Worm (Caenorhabditis elegans) whole organism, young adult: ENCODE data around the gene F49E12.7.

Experiments used
- B0019.2 ChIP-seq: fragments of 200-800 bp; sonication (Bioruptor generic); conservative IDR thresholded peaks from 2 replicates; pipeline ENCODE4 v1.3.6; 2022; ENCODE audit warnings: missing genetic modification reagents, missing genetic modification characterization, missing compliant biosample characterization
- F33H1.4 ChIP-seq: fragments of 200-800 bp; sonication (Bioruptor generic); IDR thresholded peaks from 2 replicates; pipeline ENCODE4 v1.3.6; 2022; ENCODE audit warnings: missing genetic modification reagents, missing genetic modification characterization, missing compliant biosample characterization
- F37B4.10 ChIP-seq: fragments of 200-800 bp; sonication (Bioruptor generic); IDR thresholded peaks from 2 replicates; pipeline ENCODE4 v1.3.6; 2022; ENCODE audit warnings: missing genetic modification characterization, missing compliant biosample characterization
- F52B5.7 ChIP-seq: sonication (generic microtip); optimal IDR thresholded peaks from 2 replicates; lab custom pipeline; 2016; ENCODE audit warnings: mild to moderate bottlenecking, missing genetic modification characterization, missing compliant biosample characterization
- K12H6.12 ChIP-seq: fragments of 200-800 bp; sonication (Bioruptor generic); optimal IDR thresholded peaks from 2 replicates; lab custom pipeline; 2018; ENCODE audit warnings: mild to moderate bottlenecking, missing genetic modification characterization, missing compliant biosample characterization
- Y67H2A.10 ChIP-seq: fragments of 200-800 bp; sonication (Bioruptor generic); conservative IDR thresholded peaks from 2 replicates; pipeline ENCODE4 v1.3.6; 2022; ENCODE audit warnings: missing genetic modification reagents, missing genetic modification characterization, missing compliant biosample characterization
- Y79H2A.3 ChIP-seq: fragments of 200-800 bp; sonication (Bioruptor generic); conservative IDR thresholded peaks from 2 replicates; pipeline ENCODE4 v1.3.6; 2022; ENCODE audit warnings: missing genetic modification reagents, missing genetic modification characterization, missing compliant biosample characterization
- ZK185.1 ChIP-seq: sonication (generic microtip); optimal IDR thresholded peaks from 2 replicates; lab custom pipeline; 2016; ENCODE audit warnings: mild to moderate bottlenecking, missing genetic modification characterization, missing compliant biosample characterization; ENCODE audit not compliant: poor library complexity, severe bottlenecking
- ama-1 ChIP-seq, 3 experiments: fragments of 150-350 bp in 1 of 3; sonication (generic microtip) in 2 of 3; optimal IDR thresholded peaks; 2 replicates each; lab custom pipeline; 2014 to 2018; ENCODE audit warnings: missing biosample characterization in 2 of 3, missing genetic modification characterization in 2 of 3, missing genetic modification reagents in 2 of 3
- atf-7 ChIP-seq: sonication (generic microtip); optimal IDR thresholded peaks from 2 replicates; lab custom pipeline; 2017; ENCODE audit warnings: mild to moderate bottlenecking, missing genetic modification characterization, missing compliant biosample characterization
- attf-3 ChIP-seq: fragments of 200-800 bp; sonication (Bioruptor generic); conservative IDR thresholded peaks from 2 replicates; pipeline ENCODE4 v1.3.6; 2022; ENCODE audit warnings: missing genetic modification reagents, missing genetic modification characterization, missing compliant biosample characterization
- attf-6 ChIP-seq: fragments of 200-800 bp; sonication (Bioruptor generic); IDR thresholded peaks from 2 replicates; pipeline ENCODE4 v1.3.6; 2022; ENCODE audit warnings: missing genetic modification reagents, missing genetic modification characterization, missing compliant biosample characterization
- bed-2 ChIP-seq: fragments of 200-800 bp; sonication (Bioruptor generic); IDR thresholded peaks from 2 replicates; pipeline ENCODE4 v1.3.6; 2022; ENCODE audit warnings: missing genetic modification reagents, missing genetic modification characterization, missing compliant biosample characterization
- die-1 ChIP-seq: sonication (generic microtip); optimal IDR thresholded peaks from 2 replicates; lab custom pipeline; 2016; ENCODE audit warnings: missing genotype, mild to moderate bottlenecking, missing genetic modification characterization, missing compliant biosample characterization
- hmg-1.2 ChIP-seq: fragments of 200-800 bp; sonication (Bioruptor generic); IDR thresholded peaks from 2 replicates; pipeline ENCODE4 v1.3.6; 2022; ENCODE audit warnings: missing genetic modification reagents, missing genetic modification characterization, missing compliant biosample characterization
- lag-1 ChIP-seq: fragments of 200-800 bp; sonication (Bioruptor generic); IDR thresholded peaks from 2 replicates; pipeline ENCODE4 v1.3.6; 2022; ENCODE audit warnings: missing genetic modification reagents, missing genetic modification characterization, missing compliant biosample characterization
- lin-40 ChIP-seq: sonication (generic microtip); optimal IDR thresholded peaks from 2 replicates; lab custom pipeline; 2016; ENCODE audit warnings: missing genetic modification characterization, mild to moderate bottlenecking, missing compliant biosample characterization, missing genotype, missing genetic modification reagents
- madf-3 ChIP-seq: fragments of 200-800 bp; sonication (Bioruptor generic); IDR thresholded peaks from 2 replicates; pipeline ENCODE4 v1.3.6; 2022; ENCODE audit warnings: missing genetic modification reagents, missing genetic modification characterization, missing compliant biosample characterization
- madf-6 ChIP-seq: fragments of 200-800 bp; sonication (Bioruptor generic); IDR thresholded peaks from 2 replicates; pipeline ENCODE4 v1.3.6; 2022; ENCODE audit warnings: missing genetic modification reagents, missing genetic modification characterization, missing compliant biosample characterization
- madf-8 ChIP-seq: fragments of 200-800 bp; sonication (Bioruptor generic); conservative IDR thresholded peaks from 2 replicates; pipeline ENCODE4 v1.3.6; 2022; ENCODE audit warnings: missing genetic modification reagents, missing genetic modification characterization, missing compliant biosample characterization
- mcd-1 ChIP-seq: fragments of 200-800 bp; sonication (Bioruptor generic); IDR thresholded peaks from 2 replicates; pipeline ENCODE4 v1.3.6; 2022; ENCODE audit warnings: missing genetic modification reagents, missing genetic modification characterization, missing compliant biosample characterization
- nhr-27 ChIP-seq: fragments of 200-800 bp; sonication (Bioruptor generic); optimal IDR thresholded peaks from 2 replicates; lab custom pipeline; 2018; ENCODE audit warnings: mild to moderate bottlenecking, missing genetic modification characterization, moderate library complexity, missing compliant biosample characterization
- nhr-90 ChIP-seq: sonication (generic microtip); optimal IDR thresholded peaks from 2 replicates; lab custom pipeline; 2016; ENCODE audit warnings: missing genotype, mild to moderate bottlenecking, missing genetic modification characterization, missing compliant biosample characterization
- pbrm-1 ChIP-seq: fragments of 200-800 bp; sonication (Bioruptor generic); IDR thresholded peaks from 2 replicates; pipeline ENCODE4 v1.3.6; 2022; ENCODE audit warnings: missing genetic modification reagents, missing genetic modification characterization, missing compliant biosample characterization
- repo-1 ChIP-seq: sonication (generic microtip); optimal IDR thresholded peaks from 2 replicates; lab custom pipeline; 2017; ENCODE audit warnings: mild to moderate bottlenecking, missing genetic modification characterization, missing compliant biosample characterization
- snpc-1.1 ChIP-seq: sonication (generic microtip); optimal IDR thresholded peaks from 2 replicates; lab custom pipeline; 2017; ENCODE audit warnings: missing genetic modification characterization, mild to moderate bottlenecking, missing compliant biosample characterization, antibody characterized with exemption, moderate library complexity, missing genotype, missing genetic modification reagents; ENCODE audit not compliant: insufficient read depth
- snpc-4 ChIP-seq, 5 experiments: fragments of 150-350 bp in 1 of 5; sonication (generic microtip) in 4 of 5; optimal IDR thresholded peaks; 2 replicates each; lab custom pipeline; 2014 to 2018; ENCODE audit warnings: missing genetic modification characterization in 5 of 5, missing biosample characterization in 3 of 5, antibody characterized with exemption in 2 of 5, mild to moderate bottlenecking in 2 of 5, missing compliant biosample characterization in 2 of 5, missing genotype in 2 of 5, moderate library complexity in 2 of 5, missing genetic modification reagents in 1 of 5
- tbx-9 ChIP-seq: sonication (generic microtip); optimal IDR thresholded peaks from 2 replicates; lab custom pipeline; 2016; ENCODE audit warnings: borderline replicate concordance, missing genetic modification characterization, inconsistent platforms, missing compliant biosample characterization
- ztf-25 ChIP-seq: fragments of 200-800 bp; sonication (Bioruptor generic); IDR thresholded peaks from 2 replicates; pipeline ENCODE4 v1.3.6; 2022; ENCODE audit warnings: missing genetic modification reagents, missing genetic modification characterization, missing compliant biosample characterization
- ztf-26 ChIP-seq: sonication (generic microtip); optimal IDR thresholded peaks from 2 replicates; lab custom pipeline; 2017; ENCODE audit warnings: missing genetic modification characterization, missing compliant biosample characterization

F49E12.7 gene

ce11 chrII:8440097-8440496 is 44.2 kb upstream of the F49E12.7 start:
- TF ChIP-seq lin-40 (tag; lab: Kevin White, UChicago) (peak; percentile 3), atf-7 (peak; percentile 6), ama-1 (optimal IDR thresholded peaks at IDR 0.05; lab: Kevin White, UChicago) (peak; percentile 68), ama-1 (GFP tag; optimal IDR thresholded peaks at IDR 0.05; lab: Kevin White, UChicago) (no peak), ztf-25 (GFP tag; lab: Robert Waterston, UW) (no peak)

DNA sequence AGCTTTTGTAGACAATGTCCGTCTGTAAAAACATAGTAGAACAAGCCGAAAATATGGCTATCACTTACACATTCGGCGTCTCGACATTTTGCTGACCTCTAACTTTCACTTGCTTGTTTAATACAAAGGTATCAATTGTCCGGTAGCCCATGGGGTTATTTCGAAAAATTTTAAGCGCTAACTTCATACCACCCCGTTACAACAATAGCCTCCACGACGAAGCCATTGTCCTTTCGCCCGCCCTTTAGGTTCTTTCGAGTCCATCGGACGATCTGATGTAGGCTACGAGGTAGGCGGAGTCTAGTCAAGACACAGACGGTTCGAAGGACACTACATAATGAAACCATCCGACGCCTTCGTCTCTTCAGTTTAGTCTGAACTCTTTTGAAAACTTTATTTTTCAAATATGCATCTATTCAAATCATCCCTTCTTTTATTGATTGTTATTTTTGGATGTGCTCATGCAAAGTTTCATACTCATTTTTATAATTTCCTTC is 42.9 kb upstream of the F49E12.7 start, which contains the start of gene lips-10:
TSS of gene lips-10 (plus strand) at position 378 of the 497 bp plus-strand sequence.
- TF ChIP-seq B0019.2 (GFP tag; lab: Robert Waterston, UW) (no peak), bed-2 (no peak), mcd-1 (no peak), attf-6 (GFP tag; lab: Robert Waterston, UW) (no peak), attf-3 (no peak), F52B5.7 (tag; lab: Kevin White, UChicago) (no peak), Y79H2A.3 (GFP tag; lab: Robert Waterston, UW) (no peak), ztf-26 (tag; lab: Kevin White, UChicago) (no peak), K12H6.12 (no peak), nhr-27 (tag; lab: Kevin White, UChicago) (no peak)

DNA sequence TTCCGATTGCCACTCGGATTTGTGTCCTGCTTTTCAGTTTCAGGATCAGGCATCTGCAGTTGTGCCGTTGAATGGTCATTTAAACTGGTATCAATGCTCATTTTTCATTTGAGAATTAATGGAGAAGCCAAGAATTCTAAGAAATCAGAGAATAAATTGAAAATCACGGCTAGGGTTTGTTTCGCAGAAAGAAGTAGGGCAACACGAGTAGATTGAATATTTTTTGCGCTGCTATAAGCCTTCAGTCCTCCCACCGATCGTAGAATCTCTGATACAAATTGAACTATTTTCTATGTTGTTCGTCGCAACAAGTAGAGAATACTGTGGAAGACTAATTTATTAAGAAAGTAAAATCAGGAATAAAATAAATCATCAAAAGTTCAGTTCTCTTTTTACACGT is 41.1 kb upstream of the F49E12.7 start, which contains the start of gene acp-3:
TSS of gene acp-3 (minus strand) at position 101 of the 400 bp plus-strand sequence.
- TF ChIP-seq madf-6 (no peak), F33H1.4 (no peak)

DNA sequence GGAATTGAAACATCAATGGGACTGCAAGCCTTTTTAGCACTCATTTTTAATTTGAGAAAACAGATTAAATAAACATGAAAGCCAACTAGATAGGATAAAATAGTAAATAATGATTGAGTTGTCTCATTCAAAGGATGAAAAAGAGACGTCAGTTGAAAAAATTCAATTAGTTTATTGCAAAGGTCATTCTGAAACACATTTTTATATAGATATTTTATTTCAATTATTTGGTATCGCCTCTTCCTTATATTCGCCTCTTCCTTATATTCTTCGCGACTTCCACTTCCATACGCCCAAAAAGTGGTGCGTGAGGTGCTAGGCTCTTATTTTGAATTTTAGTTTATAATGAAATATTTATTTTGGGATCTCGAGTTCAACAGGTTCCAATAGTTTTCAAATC is 39.1 kb upstream of the F49E12.7 start, which contains the start of gene acp-4:
TSS of gene acp-4 (minus strand) at position 101 of the 400 bp plus-strand sequence.
- TF ChIP-seq nhr-90 (tag; lab: Kevin White, UChicago), result no peak
- no peak for TF ChIP-seq repo-1 (tag; lab: Kevin White, UChicago)
- TF ChIP-seq ZK185.1 (tag; lab: Kevin White, UChicago), result no peak
- TF ChIP-seq lag-1 (GFP tag; lab: Robert Waterston, UW), result no peak
- TF ChIP-seq die-1 (tag; lab: Kevin White, UChicago), result no peak
- no peak for TF ChIP-seq tbx-9
- TF ChIP-seq F37B4.10, result no peak
- TF ChIP-seq madf-8, result no peak
- TF ChIP-seq Y67H2A.10 (GFP tag; lab: Robert Waterston, UW), result no peak
- TF ChIP-seq madf-3 (GFP tag; lab: Robert Waterston, UW), result no peak
- TF ChIP-seq, all 124 proteins: peak for 0

ce11 chrII:8432949-8433348 is 37.0 kb upstream of the F49E12.7 start:
- peak; percentile 61 for TF ChIP-seq pbrm-1 (GFP tag; lab: Robert Waterston, UW)
- TF ChIP-seq snpc-1.1, result peak; percentile 51
- TF ChIP-seq snpc-4 (GFP tag; optimal IDR thresholded peaks at IDR 0.05; lab: Kevin White, UChicago), result peak; percentile 33
- TF ChIP-seq snpc-4 (tag; optimal IDR thresholded peaks at IDR 0.05; lab: Kevin White, UChicago), result peak in 2 of 4 experiments; percentile 55 to 85
- peak; percentile 46 for TF ChIP-seq hmg-1.2
- TF ChIP-seq attf-6 (GFP tag; lab: Robert Waterston, UW), result 0 out of 2 replicates have a peak, but pooled peaks have one; percentile 67
